Fruit fly (Drosophila melanogaster) whole organism, embryonic: ENCODE measurements around the gene salm.

ENCODE experiments used
- Adf1 ChIP-seq: fragments of 200-800 bp; sonication (Bioruptor generic); IDR thresholded peaks from 2 replicates; pipeline ENCODE4 v1.3.6; 2022; ENCODE audit warnings: missing biosample characterization, missing genetic modification characterization
- BEAF-32 ChIP-seq: fragments of 200-800 bp; sonication (Bioruptor generic); optimal IDR thresholded peaks from 3 replicates; lab custom pipeline; 2017; ENCODE audit warnings: missing biosample characterization, missing genetic modification characterization, mild to moderate bottlenecking, moderate library complexity, missing genetic modification reagents
- CG11247 ChIP-seq: fragments of 200-800 bp; sonication (Bioruptor generic); IDR thresholded peaks from 2 replicates; pipeline ENCODE4 v1.3.6; 2022; ENCODE audit warnings: missing biosample characterization, missing genetic modification characterization
- CG12299 ChIP-seq: fragments of 200-800 bp; sonication (Bioruptor generic); optimal IDR thresholded peaks from 2 replicates; lab custom pipeline; 2018; ENCODE audit warnings: missing biosample characterization, mild to moderate bottlenecking, missing genetic modification characterization
- CG12744 ChIP-seq: fragments of 200-800 bp; sonication (Bioruptor generic); optimal IDR thresholded peaks from 2 replicates; lab custom pipeline; 2016; ENCODE audit warnings: missing biosample characterization, missing genetic modification characterization
- CG12942 ChIP-seq: fragments of 200-800 bp; sonication (Bioruptor generic); optimal IDR thresholded peaks from 3 replicates; lab custom pipeline; 2016; ENCODE audit warnings: missing biosample characterization, missing genetic modification characterization
- CG14050 ChIP-seq: fragments of 200-800 bp; sonication (Bioruptor generic); IDR thresholded peaks from 3 replicates; pipeline ENCODE4 v1.3.6; 2022; ENCODE audit warnings: missing biosample characterization, missing genetic modification characterization
- CG15269 ChIP-seq: fragments of 200-800 bp; sonication (Bioruptor generic); optimal IDR thresholded peaks from 2 replicates; lab custom pipeline; 2018; ENCODE audit warnings: missing biosample characterization, mild to moderate bottlenecking, missing genetic modification characterization, moderate library complexity
- CG15479 ChIP-seq: fragments of 200-800 bp; sonication (Bioruptor generic); optimal IDR thresholded peaks from 3 replicates; lab custom pipeline; 2019; ENCODE audit warnings: missing biosample characterization, mild to moderate bottlenecking, missing genetic modification characterization, moderate library complexity
- CG15601 ChIP-seq: fragments of 200-800 bp; sonication (Bioruptor generic); optimal IDR thresholded peaks from 3 replicates; lab custom pipeline; 2019; ENCODE audit warnings: missing biosample characterization, mild to moderate bottlenecking, missing genetic modification characterization, moderate library complexity
- CG17829 ChIP-seq: fragments of 200-800 bp; optimal IDR thresholded peaks from 2 replicates; lab custom pipeline; 2019; ENCODE audit warnings: missing biosample characterization, mild to moderate bottlenecking, missing genetic modification characterization, moderate library complexity
- CG18599 ChIP-seq: fragments of 200-800 bp; sonication (Bioruptor generic); optimal IDR thresholded peaks from 3 replicates; lab custom pipeline; 2017; ENCODE audit warnings: missing biosample characterization, missing genetic modification characterization, mild to moderate bottlenecking, moderate library complexity, missing genetic modification reagents
- CG2199 ChIP-seq: fragments of 200-800 bp; sonication (Bioruptor generic); IDR thresholded peaks from 3 replicates; pipeline ENCODE4 v1.3.6; 2022; ENCODE audit warnings: missing biosample characterization, missing genetic modification characterization
- CG2889 ChIP-seq: fragments of 200-800 bp; sonication (Bioruptor generic); IDR thresholded peaks from 3 replicates; pipeline ENCODE4 v1.3.6; 2022; ENCODE audit warnings: missing biosample characterization, missing genetic modification characterization
- CG30403 ChIP-seq: fragments of 200-800 bp; sonication (Bioruptor generic); optimal IDR thresholded peaks from 3 replicates; lab custom pipeline; 2016; ENCODE audit warnings: missing biosample characterization, missing genetic modification characterization
- CG5180 ChIP-seq: fragments of 200-800 bp; sonication (Bioruptor generic); optimal IDR thresholded peaks from 3 replicates; lab custom pipeline; 2017; ENCODE audit warnings: missing biosample characterization, missing genetic modification characterization, mild to moderate bottlenecking, moderate library complexity, missing genetic modification reagents
- CG6175 ChIP-seq: fragments of 200-800 bp; sonication (Bioruptor generic); IDR thresholded peaks from 3 replicates; pipeline ENCODE4 v1.3.6; 2022; ENCODE audit warnings: missing biosample characterization, missing genetic modification characterization
- CG7556 ChIP-seq: fragments of 200-800 bp; sonication (Bioruptor generic); optimal IDR thresholded peaks from 2 replicates; lab custom pipeline; 2017; ENCODE audit warnings: missing biosample characterization, mild to moderate bottlenecking, missing genetic modification characterization
- CG8290 ChIP-seq, 3 experiments: fragments of 200-800 bp; sonication (Bioruptor generic); optimal IDR thresholded peaks; 2 replicates each; lab custom pipeline; 2016 to 2019; ENCODE audit warnings: missing biosample characterization in 3 of 3, missing genetic modification characterization in 3 of 3, mild to moderate bottlenecking in 2 of 3, moderate library complexity in 1 of 3
- CG9437 ChIP-seq: fragments of 200-800 bp; sonication (Bioruptor generic); optimal IDR thresholded peaks from 2 replicates; lab custom pipeline; 2018; ENCODE audit warnings: missing biosample characterization, mild to moderate bottlenecking, missing genetic modification characterization
- CoRest ChIP-seq: fragments of 200-800 bp; sonication (Bioruptor generic); optimal IDR thresholded peaks from 3 replicates; lab custom pipeline; 2018; ENCODE audit warnings: missing biosample characterization, mild to moderate bottlenecking, missing genetic modification characterization, moderate library complexity
- Dek ChIP-seq: fragments of 200-800 bp; sonication (Bioruptor generic); optimal IDR thresholded peaks from 3 replicates; lab custom pipeline; 2019; ENCODE audit warnings: missing biosample characterization, mild to moderate bottlenecking, missing genetic modification characterization, moderate library complexity
- Doc2 ChIP-seq: fragments of 200-800 bp; sonication (Bioruptor generic); IDR thresholded peaks from 2 replicates; pipeline ENCODE4 v1.3.6; 2022; ENCODE audit warnings: missing biosample characterization, missing genetic modification characterization
- E2f2 ChIP-seq: fragments of 200-800 bp; sonication (Bioruptor generic); IDR thresholded peaks from 2 replicates; pipeline ENCODE4 v1.3.6; 2022; ENCODE audit warnings: missing biosample characterization, missing genetic modification characterization
- Elba2 ChIP-seq: fragments of 200-800 bp; sonication (Bioruptor generic); optimal IDR thresholded peaks from 3 replicates; lab custom pipeline; 2016; ENCODE audit warnings: missing biosample characterization, missing genetic modification characterization
- HLHmδ ChIP-seq: fragments of 200-800 bp; sonication (Bioruptor generic); optimal IDR thresholded peaks from 2 replicates; lab custom pipeline; 2018; ENCODE audit warnings: missing biosample characterization, mild to moderate bottlenecking, missing genetic modification characterization, moderate library complexity
- Mad ChIP-seq: fragments of 200-800 bp; sonication (Bioruptor generic); optimal IDR thresholded peaks from 2 replicates; lab custom pipeline; 2016; ENCODE audit warnings: missing biosample characterization, missing genetic modification characterization
- Myb ChIP-seq: fragments of 200-800 bp; sonication (Bioruptor generic); optimal IDR thresholded peaks from 2 replicates; lab custom pipeline; 2016; ENCODE audit warnings: missing biosample characterization, missing genetic modification characterization
- Ravus ChIP-seq: fragments of 200-800 bp; sonication (Bioruptor generic); IDR thresholded peaks from 2 replicates; pipeline ENCODE4 v1.3.6; 2022; ENCODE audit warnings: missing biosample characterization, missing genetic modification characterization
- Sin3A ChIP-seq: fragments of >200 bp; optimal IDR thresholded peaks from 2 replicates; lab custom pipeline; 2018
- Ssrp ChIP-seq: fragments of 200-800 bp; sonication (Bioruptor generic); optimal IDR thresholded peaks from 2 replicates; lab custom pipeline; 2018; ENCODE audit warnings: missing biosample characterization, mild to moderate bottlenecking, missing genetic modification characterization, moderate library complexity
- Stat92E ChIP-seq, 3 experiments: fragments of >200 bp in 2 of 3; fragments of 200-800 bp in 1 of 3; sonication (Bioruptor generic) in 1 of 3; optimal IDR thresholded peaks; 2 replicates each; lab custom pipeline; 2017 to 2019; ENCODE audit warnings: missing biosample characterization in 3 of 3, missing genetic modification characterization in 3 of 3, mild to moderate bottlenecking in 1 of 3, moderate library complexity in 1 of 3
- bigmax ChIP-seq: fragments of 200-800 bp; sonication (Bioruptor generic); optimal IDR thresholded peaks from 2 replicates; lab custom pipeline; 2018; ENCODE audit warnings: missing biosample characterization, mild to moderate bottlenecking, missing genetic modification characterization
- bsh ChIP-seq, 2 experiments: fragments of 200-800 bp; sonication (Bioruptor generic); optimal IDR thresholded peaks; 2 replicates each; lab custom pipeline; 2017 to 2018; ENCODE audit warnings: mild to moderate bottlenecking in 2 of 2, missing biosample characterization in 2 of 2, missing genetic modification characterization in 2 of 2, moderate library complexity in 1 of 2
- cad ChIP-seq: fragments of >200 bp; optimal IDR thresholded peaks from 2 replicates; lab custom pipeline; 2017; ENCODE audit warnings: missing biosample characterization, missing genetic modification characterization
- cwo ChIP-seq: fragments of 200-800 bp; sonication (Bioruptor generic); optimal IDR thresholded peaks from 3 replicates; lab custom pipeline; 2017; ENCODE audit warnings: missing biosample characterization, missing genetic modification characterization, mild to moderate bottlenecking, moderate library complexity, missing genetic modification reagents
- emc ChIP-seq: fragments of 200-800 bp; sonication (Bioruptor generic); optimal IDR thresholded peaks from 2 replicates; lab custom pipeline; 2016; ENCODE audit warnings: missing biosample characterization, missing genetic modification characterization
- fd96Cb ChIP-seq: fragments of 200-800 bp; sonication (Bioruptor generic); optimal IDR thresholded peaks from 2 replicates; lab custom pipeline; 2018; ENCODE audit warnings: missing biosample characterization, mild to moderate bottlenecking, missing genetic modification characterization, moderate library complexity
- h ChIP-seq: fragments of >200 bp; optimal IDR thresholded peaks from 2 replicates; lab custom pipeline; 2017
- hb ChIP-seq: fragments of 200-800 bp; sonication (Bioruptor generic); IDR thresholded peaks from 3 replicates; pipeline ENCODE4 v1.3.6; 2022; ENCODE audit warnings: missing biosample characterization, missing genetic modification characterization; ENCODE audit not compliant: partially characterized antibody
- ken ChIP-seq: fragments of 200-800 bp; sonication (Bioruptor generic); IDR thresholded peaks from 3 replicates; pipeline ENCODE4 v1.3.6; 2022; ENCODE audit warnings: missing biosample characterization, missing genetic modification characterization
- nom ChIP-seq: fragments of 200-800 bp; sonication (Bioruptor generic); optimal IDR thresholded peaks from 2 replicates; lab custom pipeline; 2017; ENCODE audit warnings: missing biosample characterization, missing genetic modification characterization, mild to moderate bottlenecking, moderate library complexity, missing genetic modification reagents
- pb ChIP-seq: fragments of 200-800 bp; sonication (Bioruptor generic); optimal IDR thresholded peaks from 3 replicates; lab custom pipeline; 2016; ENCODE audit warnings: missing biosample characterization, missing genetic modification characterization
- pnt ChIP-seq: fragments of 200-800 bp; sonication (Bioruptor generic); optimal IDR thresholded peaks from 3 replicates; lab custom pipeline; 2016; ENCODE audit warnings: missing biosample characterization, missing genetic modification characterization
- rib ChIP-seq: fragments of 200-800 bp; sonication (Bioruptor generic); IDR thresholded peaks from 2 replicates; pipeline ENCODE4 v1.3.6; 2022; ENCODE audit warnings: missing biosample characterization, missing genetic modification characterization
- ro ChIP-seq: fragments of 200-800 bp; sonication (Bioruptor generic); IDR thresholded peaks from 2 replicates; pipeline ENCODE4 v1.3.6; 2022; ENCODE audit warnings: missing biosample characterization, missing genetic modification characterization
- slp2 ChIP-seq: fragments of 200-800 bp; sonication (Bioruptor generic); optimal IDR thresholded peaks from 2 replicates; lab custom pipeline; 2016; ENCODE audit warnings: missing biosample characterization, missing genetic modification characterization
- tin ChIP-seq: fragments of 200-800 bp; sonication (Bioruptor generic); optimal IDR thresholded peaks from 3 replicates; lab custom pipeline; 2016; ENCODE audit warnings: missing biosample characterization, missing genetic modification characterization
- zen2 ChIP-seq: fragments of 200-800 bp; sonication (Bioruptor generic); IDR thresholded peaks from 3 replicates; pipeline ENCODE4 v1.3.6; 2022; ENCODE audit warnings: missing biosample characterization, missing genetic modification characterization; ENCODE audit not compliant: partially characterized antibody

Gene salm

DNA sequence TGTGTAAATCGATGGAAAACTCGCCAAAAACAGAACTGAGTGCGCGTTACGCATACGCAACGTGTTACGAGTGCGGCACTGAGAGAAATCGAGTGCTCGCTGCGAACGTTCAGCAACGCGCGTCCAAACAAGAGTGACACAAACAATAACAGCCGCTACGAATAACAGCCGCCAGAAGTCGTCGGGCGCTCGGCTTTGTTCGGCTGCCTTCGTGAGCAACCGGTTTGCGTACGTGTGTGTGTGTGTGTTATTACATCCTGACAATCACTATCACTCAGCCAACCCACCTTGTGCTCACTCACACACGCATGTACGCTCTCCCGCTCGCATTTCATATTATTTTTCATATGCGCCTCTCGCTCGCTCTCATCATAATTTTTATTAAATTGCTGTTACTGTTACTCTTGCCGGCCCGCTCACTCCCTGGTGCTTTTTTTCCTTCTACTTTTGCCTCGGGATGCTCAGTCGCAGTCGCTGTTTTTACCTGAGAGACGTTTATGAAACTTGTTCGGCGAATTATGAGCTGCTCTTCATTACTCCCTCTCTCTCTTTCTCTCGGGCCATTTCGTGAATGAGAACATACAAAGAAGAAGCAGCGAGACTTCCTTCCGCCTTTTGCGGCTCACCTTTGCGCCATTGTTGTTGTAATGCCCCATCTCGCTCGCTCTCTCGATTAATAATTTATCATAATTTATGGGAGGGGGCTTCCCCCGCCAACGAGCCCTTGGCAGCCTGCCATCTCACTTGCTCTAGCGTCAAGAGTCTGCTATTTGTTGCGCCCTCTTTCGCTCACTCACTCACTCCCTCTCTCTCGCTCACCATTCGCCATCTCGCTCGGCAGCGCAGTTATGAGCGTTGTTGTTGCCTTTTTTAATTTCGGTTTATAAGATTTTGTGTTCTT lies at the start of gene salm (continued):
- no peak for TF ChIP-seq Doc2 (GFP tag; lab: Robert Waterston, UW)
- no peak for TF ChIP-seq bigmax (GFP tag; lab: Kevin White, UChicago)
- no peak for TF ChIP-seq CG17829 (tag; lab: Kevin White, UChicago)
- peak; percentile 76 for TF ChIP-seq Adf1 (GFP tag; lab: Robert Waterston, UW)
- TF ChIP-seq CG2199 (GFP tag; lab: Robert Waterston, UW), result peak; percentile 63; the same call in 1 of the 3 replicates
- TF ChIP-seq CG15269 (tag; lab: Kevin White, UChicago), result no peak
- TF ChIP-seq CG30403 (GFP tag; lab: Kevin White, UChicago), result no peak
- peak; percentile 60 for TF ChIP-seq CoRest
- no peak for TF ChIP-seq BEAF-32
- no peak for TF ChIP-seq bsh (GFP tag; optimal IDR thresholded peaks at IDR 0.05; lab: Kevin White, UChicago)
- no peak for TF ChIP-seq Ssrp (tag; lab: Kevin White, UChicago)
- no peak for TF ChIP-seq Dek (tag; lab: Kevin White, UChicago)
- no peak for TF ChIP-seq Sin3A
- TF ChIP-seq CG12299, result no peak
- TF ChIP-seq CG2889 (GFP tag; lab: Robert Waterston, UW), result no peak
- TF ChIP-seq pnt, result no peak
- no peak for TF ChIP-seq Stat92E (GFP tag; optimal IDR thresholded peaks at IDR 0.05; lab: Kevin White, UChicago)
- no peak for TF ChIP-seq slp2
- no peak for TF ChIP-seq nom
- no peak for TF ChIP-seq Elba2 (GFP tag; lab: Kevin White, UChicago)
- peak; percentile 47 for TF ChIP-seq CG15479 (GFP tag; lab: Kevin White, UChicago)
- no peak for TF ChIP-seq ken
- TF ChIP-seq ro (GFP tag; lab: Robert Waterston, UW), result no peak
- peak; percentile 2 for TF ChIP-seq tin (GFP tag; lab: Kevin White, UChicago)
- TF ChIP-seq cwo (GFP tag; lab: Kevin White, UChicago), result no peak
- TF ChIP-seq CG14050 (GFP tag; lab: Robert Waterston, UW), result no peak
- no peak for TF ChIP-seq CG12942
- peak; percentile 76 for TF ChIP-seq CG5180 (GFP tag; lab: Kevin White, UChicago)
- peak; percentile 72 for TF ChIP-seq CG9437 (GFP tag; lab: Kevin White, UChicago)
- no peak for TF ChIP-seq pb (GFP tag; lab: Kevin White, UChicago)
- peak; percentile 69 for TF ChIP-seq HLHmδ (GFP tag; lab: Kevin White, UChicago)
- TF ChIP-seq rib (GFP tag; lab: Robert Waterston, UW), result no peak
- no peak for TF ChIP-seq Myb (GFP tag; lab: Kevin White, UChicago)
- TF ChIP-seq Mad (GFP tag; lab: Kevin White, UChicago), result no peak
- TF ChIP-seq Ravus (GFP tag; lab: Robert Waterston, UW), result no peak
- TF ChIP-seq CG7556, result no peak
- TF ChIP-seq fd96Cb (tag; lab: Kevin White, UChicago), result no peak
- no peak for TF ChIP-seq CG18599 (GFP tag; lab: Kevin White, UChicago)
- 0 out of 3 replicates have a peak, but pooled peaks have one; percentile 35 for TF ChIP-seq zen2 (GFP tag; lab: Robert Waterston, UW)
- no peak for TF ChIP-seq CG11247 (GFP tag; lab: Robert Waterston, UW)
- TF ChIP-seq h (lab: Kevin White, UChicago), result no peak
- TF ChIP-seq hb, result 0 out of 3 replicates have a peak, but pooled peaks have one; percentile 43
- no peak for TF ChIP-seq emc
- TF ChIP-seq CG6175 (GFP tag; lab: Robert Waterston, UW), result no peak
- peak; percentile 75 for TF ChIP-seq cad
- no peak for TF ChIP-seq E2f2 (GFP tag; lab: Robert Waterston, UW)
- no peak for TF ChIP-seq CG8290 (GFP tag; optimal IDR thresholded peaks at IDR 0.05; lab: Kevin White, UChicago)
- no peak for TF ChIP-seq CG8290 (tag; optimal IDR thresholded peaks at IDR 0.05; lab: Kevin White, UChicago)
- TF ChIP-seq CG12744 (GFP tag; lab: Kevin White, UChicago), result peak; percentile 11
- no peak for TF ChIP-seq CG15601 (tag; lab: Kevin White, UChicago)
